Worm (Caenorhabditis elegans) whole organism, mixed stage, embryonic: Measurements from ENCODE around the gene R02F11.10.

ENCODE experiments used
- elt-1 ChIP-seq: sonication (generic microtip); optimal IDR thresholded peaks from 2 replicates; lab custom pipeline; 2017; ENCODE audit warnings: missing genetic modification characterization, mild to moderate bottlenecking, missing compliant biosample characterization, antibody characterized with exemption, moderate library complexity, borderline replicate concordance; ENCODE audit not compliant: insufficient read depth
- elt-3 ChIP-seq: fragments of 150-350 bp; optimal IDR thresholded peaks from 2 replicates; lab custom pipeline; 2014; ENCODE audit warnings: missing biosample characterization, missing genetic modification characterization
- lin-13 ChIP-seq: fragments of 150-350 bp; optimal IDR thresholded peaks from 2 replicates; lab custom pipeline; 2014; ENCODE audit warnings: missing biosample characterization, missing genetic modification characterization
- lin-32 ChIP-seq: fragments of 200-800 bp; sonication (Bioruptor generic); optimal IDR thresholded peaks from 2 replicates; lab custom pipeline; 2018; ENCODE audit warnings: mild to moderate bottlenecking, missing genetic modification characterization, missing compliant biosample characterization
- nhr-12 ChIP-seq: fragments of 150-350 bp; optimal IDR thresholded peaks from 2 replicates; lab custom pipeline; 2014; ENCODE audit warnings: missing biosample characterization, missing genetic modification characterization
- nhr-237 ChIP-seq: fragments of 150-350 bp; optimal IDR thresholded peaks from 2 replicates; lab custom pipeline; 2014; ENCODE audit warnings: missing biosample characterization, missing genetic modification characterization
- nhr-28 ChIP-seq: fragments of 150-350 bp; optimal IDR thresholded peaks from 2 replicates; lab custom pipeline; 2014; ENCODE audit warnings: missing biosample characterization, missing genetic modification characterization
- nhr-76 ChIP-seq: sonication (generic microtip); optimal IDR thresholded peaks from 2 replicates; lab custom pipeline; 2017; ENCODE audit warnings: missing biosample characterization, missing genetic modification characterization
- snpc-4 ChIP-seq: fragments of 150-350 bp; optimal IDR thresholded peaks from 2 replicates; lab custom pipeline; 2014; ENCODE audit warnings: missing biosample characterization, missing genetic modification characterization
- unc-62 ChIP-seq: fragments of 150-350 bp; optimal IDR thresholded peaks from 2 replicates; lab custom pipeline; 2014; ENCODE audit warnings: missing biosample characterization, missing genetic modification reagents, missing genetic modification characterization
- ztf-11 ChIP-seq: fragments of 150-350 bp; optimal IDR thresholded peaks from 2 replicates; lab custom pipeline; 2014; ENCODE audit warnings: missing biosample characterization, missing genetic modification characterization

DNA sequence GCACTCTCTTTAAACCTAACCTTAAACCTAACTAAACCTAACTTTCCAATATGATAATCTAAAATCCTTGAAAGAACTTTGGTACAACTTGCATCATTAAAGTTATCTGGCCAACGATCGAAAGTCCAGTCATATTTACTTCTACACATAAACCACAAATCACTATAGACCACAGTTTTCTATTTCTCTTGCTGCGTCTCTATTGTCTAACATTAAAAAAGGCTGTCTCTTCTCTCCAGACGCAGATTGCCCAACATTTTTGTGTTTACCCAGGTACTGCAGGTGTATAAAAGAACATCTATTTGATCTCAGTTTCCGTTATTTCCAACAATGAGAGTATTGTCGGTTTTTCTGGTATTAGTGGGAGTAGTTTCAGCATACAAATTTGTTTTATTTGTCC lies 46.7 kb upstream of the R02F11.10 start, which contains the start of gene ugt-61:
- TF ChIP-seq elt-1 (no peak), unc-62 (no peak), elt-3 (no peak), snpc-4 (tag; lab: Kevin White, UChicago) (no peak), lin-32 (GFP tag; lab: Kevin White, UChicago) (no peak), lin-13 (tag; lab: Kevin White, UChicago) (no peak), nhr-76 (tag; lab: Kevin White, UChicago) (no peak), ztf-11 (tag; lab: Kevin White, UChicago) (no peak), nhr-237 (tag; lab: Kevin White, UChicago) (no peak), nhr-28 (tag; lab: Kevin White, UChicago) (no peak), nhr-12 (tag; lab: Kevin White, UChicago) (no peak)
